Fruit fly (Drosophila melanogaster): ENCODE data around the gene Rim.

Rim gene

dm6 chr3R:17949362-17950121 lies 33.2 kb upstream of the Rim start (continued):
- TF ChIP-seq Hey (tag; optimal IDR thresholded peaks at IDR 0.05) (no peak), stwl (tag; optimal IDR thresholded peaks at IDR 0.05) (no peak), CG11723 (GFP tag; optimal IDR thresholded peaks at IDR 0.05) (peak; percentile 62), CG17385 (GFP tag; optimal IDR thresholded peaks at IDR 0.05) (peak; percentile 64), gcm2 (GFP tag; optimal IDR thresholded peaks at IDR 0.05) (no peak), CG9437 (GFP tag; optimal IDR thresholded peaks at IDR 0.05) (peak; percentile 73), Atf-2 (GFP tag; optimal IDR thresholded peaks at IDR 0.05) (no peak), CG8944 (GFP tag; optimal IDR thresholded peaks at IDR 0.05) (peak; percentile 39), CG17612 (GFP tag; IDR thresholded peaks at IDR 0.05) (no peak; the same call in 1 of the 2 replicates), CG10654 (GFP tag; optimal IDR thresholded peaks at IDR 0.05) (no peak), CG9932 (GFP tag; IDR thresholded peaks at IDR 0.05) (peak; percentile 50), Sox100B (GFP tag; optimal IDR thresholded peaks at IDR 0.05) (peak; percentile 84), pfk (GFP tag; optimal IDR thresholded peaks at IDR 0.05) (no peak), CG4707 (GFP tag; optimal IDR thresholded peaks at IDR 0.05) (no peak), CG4730 (GFP tag; IDR thresholded peaks at IDR 0.05) (peak; percentile 58), Gsc (GFP tag; IDR thresholded peaks at IDR 0.05) (peak; percentile 76), CG10267 (tag; optimal IDR thresholded peaks at IDR 0.05) (peak; percentile 65), CG12104 (GFP tag; optimal IDR thresholded peaks at IDR 0.05) (peak; percentile 20), CG6689 (GFP tag; IDR thresholded peaks at IDR 0.05) (peak; percentile 87), nerfin-2 (GFP tag; IDR thresholded peaks at IDR 0.05; ENCODE audit: partially characterized antibody) (no peak), Dll (GFP tag; IDR thresholded peaks at IDR 0.05; ENCODE audit: partially characterized antibody) (no peak), Meics (GFP tag; optimal IDR thresholded peaks at IDR 0.05) (peak; percentile 81), dm (GFP tag; optimal IDR thresholded peaks at IDR 0.05) (no peak), Dip2 (GFP tag; IDR thresholded peaks at IDR 0.05) (0 out of 2 replicates have a peak, but pooled peaks have one; percentile 15), Blimp-1 (GFP tag; optimal IDR thresholded peaks at IDR 0.05) (peak; percentile 79), NfI (GFP tag; optimal IDR thresholded peaks at IDR 0.05) (peak; percentile 66), trem (tag; optimal IDR thresholded peaks at IDR 0.05) (peak; percentile 59), CG9727 (GFP tag; optimal IDR thresholded peaks at IDR 0.05) (peak; percentile 81), zfh1 (GFP tag; IDR thresholded peaks at IDR 0.05) (peak; percentile 78), oc (tag; optimal IDR thresholded peaks at IDR 0.05) (no peak), CG13424 (tag; optimal IDR thresholded peaks at IDR 0.05) (peak; percentile 77), wdn (GFP tag; IDR thresholded peaks at IDR 0.05) (no peak; the same call in 1 of the 2 replicates), CG15269 (tag; optimal IDR thresholded peaks at IDR 0.05) (peak; percentile 63), CG17829 (tag; optimal IDR thresholded peaks at IDR 0.05) (peak; percentile 81), dimm (GFP tag; IDR thresholded peaks at IDR 0.05) (no peak), CG8281 (tag; optimal IDR thresholded peaks at IDR 0.05) (peak; percentile 42), kay (GFP tag; optimal IDR thresholded peaks at IDR 0.05) (peak; percentile 14), CG1233 (GFP tag; optimal IDR thresholded peaks at IDR 0.05) (peak; percentile 43), vfl (GFP tag; optimal IDR thresholded peaks at IDR 0.05) (no peak), pb (GFP tag; optimal IDR thresholded peaks at IDR 0.05) (peak; percentile 31), CG7786 (GFP tag; optimal IDR thresholded peaks at IDR 0.05) (peak; percentile 30), ci (GFP tag; IDR thresholded peaks at IDR 0.05) (peak; percentile 64; the same call in 2 of the 3 replicates), her (GFP tag; optimal IDR thresholded peaks at IDR 0.05) (no peak), grau (tag; optimal IDR thresholded peaks at IDR 0.05) (peak; percentile 73), vvl (GFP tag; IDR thresholded peaks at IDR 0.05) (peak; percentile 65), CG8924 (tag; optimal IDR thresholded peaks at IDR 0.05) (peak; percentile 67), mam (GFP tag; optimal IDR thresholded peaks at IDR 0.05) (peak; percentile 57), ems (GFP tag; optimal IDR thresholded peaks at IDR 0.05) (peak; percentile 62), Trl (optimal IDR thresholded peaks at IDR 0.05) (no peak), Trl (GFP tag; optimal IDR thresholded peaks at IDR 0.05) (peak; percentile 47)
